Worm (Caenorhabditis elegans): ENCODE measurements around the gene T20F7.3.

Gene T20F7.3

DNA sequence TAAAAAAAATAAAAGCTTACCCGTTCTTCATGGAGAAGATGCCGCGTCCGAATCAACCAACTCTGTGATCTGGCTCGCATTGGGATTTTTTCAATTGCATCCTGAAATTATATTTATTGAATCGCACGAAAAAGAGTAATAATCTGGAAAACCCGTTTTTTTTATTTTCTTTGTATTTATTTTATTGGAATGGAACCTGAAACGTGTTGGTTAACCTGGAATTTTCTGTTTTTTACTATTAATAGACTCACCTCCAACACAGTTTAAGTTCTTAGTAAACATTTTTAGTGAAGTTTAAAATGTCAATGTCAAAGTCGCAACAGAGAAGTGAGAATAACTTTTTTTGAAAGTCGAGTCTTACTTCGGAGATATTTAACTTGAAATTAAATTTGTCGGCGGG is 41.9 kb upstream of the T20F7.3 start:
- no peak for TF ChIP-seq fkh-3 (tag; optimal IDR thresholded peaks at IDR 0.05)
- no peak for TF ChIP-seq F55B11.4 (tag; optimal IDR thresholded peaks at IDR 0.05; ENCODE audit: borderline replicate concordance, insufficient read depth)
- TF ChIP-seq unc-62 (GFP tag; optimal IDR thresholded peaks at IDR 0.05), result no peak
- no peak for TF ChIP-seq B0261.1 (tag; optimal IDR thresholded peaks at IDR 0.05)
- TF ChIP-seq dox-1 (GFP tag; IDR thresholded peaks at IDR 0.05), result no peak
- no peak for TF ChIP-seq rec-8 (tag; optimal IDR thresholded peaks at IDR 0.05)
- TF ChIP-seq unc-130 (GFP tag; optimal IDR thresholded peaks at IDR 0.05), result no peak
- no peak for TF ChIP-seq cebp-2 (GFP tag; IDR thresholded peaks at IDR 0.05)
- TF ChIP-seq hmg-1.2 (GFP tag; IDR thresholded peaks at IDR 0.05), result no peak
- TF ChIP-seq chd-7 (tag; optimal IDR thresholded peaks at IDR 0.05), result no peak
- no peak for TF ChIP-seq nfya-2 (GFP tag; IDR thresholded peaks at IDR 0.05)
- no peak for TF ChIP-seq akir-1 (GFP tag; optimal IDR thresholded peaks at IDR 0.05)
- TF ChIP-seq sptf-2 (GFP tag; optimal IDR thresholded peaks at IDR 0.05), result no peak
- no peak for TF ChIP-seq him-1 (tag; optimal IDR thresholded peaks at IDR 0.05)
- no peak for TF ChIP-seq dpff-1 (tag; optimal IDR thresholded peaks at IDR 0.05)

ce11 chrX:16821533-16821932 is 38.7 kb upstream of the T20F7.3 start:
- TF ChIP-seq pha-4 (tag; optimal IDR thresholded peaks at IDR 0.05), result no peak
- no peak for TF ChIP-seq C17E4.6 (GFP tag; IDR thresholded peaks at IDR 0.05)
- TF ChIP-seq chd-7 (tag; optimal IDR thresholded peaks at IDR 0.05), result no peak
- no peak for TF ChIP-seq egrh-3 (GFP tag; IDR thresholded peaks at IDR 0.05)
- no peak for TF ChIP-seq xnd-1 (tag; optimal IDR thresholded peaks at IDR 0.05)
- no peak for TF ChIP-seq attf-5 (GFP tag; optimal IDR thresholded peaks at IDR 0.05)
- no peak for TF ChIP-seq hlh-26 (GFP tag; conservative IDR thresholded peaks at IDR 0.05)
- TF ChIP-seq ZK185.1 (tag; optimal IDR thresholded peaks at IDR 0.05; ENCODE audit: poor library complexity, severe bottlenecking), result no peak
- TF ChIP-seq tbp1 (GFP tag; optimal IDR thresholded peaks at IDR 0.05), result no peak
- TF ChIP-seq rpc-1 (optimal IDR thresholded peaks at IDR 0.05), result no peak
- no peak for TF ChIP-seq rpc-1 (tag; optimal IDR thresholded peaks at IDR 0.05)
- no peak for TF ChIP-seq nhr-90 (tag; optimal IDR thresholded peaks at IDR 0.05)

ce11 chrX:16825358-16825757 is 34.8 kb upstream of the T20F7.3 start, which contains the start of gene sto-5:
Gene sto-5 (minus strand): TSS chrX:16825458.
- TF ChIP-seq ekl-4 (GFP tag; IDR thresholded peaks at IDR 0.05) (no peak), lin-26 (GFP tag; IDR thresholded peaks at IDR 0.05) (no peak)

ce11 chrX:16826500-16826899 is 33.7 kb upstream of the T20F7.3 start:
- TF ChIP-seq Y56A3A.18 (GFP tag; IDR thresholded peaks at IDR 0.05) (no peak), D2030.7 (GFP tag; IDR thresholded peaks at IDR 0.05) (no peak), Y53G8AR.9 (GFP tag; conservative IDR thresholded peaks at IDR 0.05) (no peak), C06A6.2 (GFP tag; conservative IDR thresholded peaks at IDR 0.05) (no peak), Y79H2A.3 (GFP tag; conservative IDR thresholded peaks at IDR 0.05) (no peak), mxl-1 (tag; optimal IDR thresholded peaks at IDR 0.05) (no peak), efl-1 (GFP tag; optimal IDR thresholded peaks at IDR 0.05) (no peak), lag-1 (GFP tag; IDR thresholded peaks at IDR 0.05) (no peak), egrh-3 (GFP tag; IDR thresholded peaks at IDR 0.05) (no peak), ztf-26 (tag; optimal IDR thresholded peaks at IDR 0.05) (no peak), lin-35 (GFP tag; optimal IDR thresholded peaks at IDR 0.05) (no peak)
